Worm (Caenorhabditis elegans) whole organism, L1 larva: ENCODE results near the gene hpo-38.
A peak's percentile ranks its signal among the peaks of the same experiment; 100 is the strongest.

Experiments
- C04F5.9 ChIP-seq: sonication (generic microtip); optimal IDR thresholded peaks from 2 replicates; lab custom pipeline; 2016; ENCODE audit warnings: missing genetic modification characterization, missing compliant biosample characterization
- C34B4.2 ChIP-seq: sonication (generic microtip); optimal IDR thresholded peaks from 2 replicates; lab custom pipeline; 2017; ENCODE audit warnings: mild to moderate bottlenecking, missing genetic modification characterization, missing compliant biosample characterization
- F16B12.6 ChIP-seq: fragments of 150-350 bp; optimal IDR thresholded peaks from 2 replicates; lab custom pipeline; 2014; ENCODE audit warnings: missing biosample characterization, missing genetic modification characterization
- Y116A8C.19 ChIP-seq: sonication (generic microtip); optimal IDR thresholded peaks from 2 replicates; lab custom pipeline; 2016; ENCODE audit warnings: missing compliant biosample characterization, missing genetic modification characterization, borderline replicate concordance
- ama-1 ChIP-seq: fragments of 150-350 bp; optimal IDR thresholded peaks from 2 replicates; lab custom pipeline; 2014
- blmp-1 ChIP-seq: fragments of 150-350 bp; optimal IDR thresholded peaks from 2 replicates; lab custom pipeline; 2014; ENCODE audit warnings: missing biosample characterization, missing genetic modification characterization
- ceh-63 ChIP-seq: fragments of 200-800 bp; sonication (Bioruptor generic); optimal IDR thresholded peaks from 2 replicates; lab custom pipeline; 2018; ENCODE audit warnings: mild to moderate bottlenecking, missing genetic modification characterization, missing compliant biosample characterization
- ceh-82 ChIP-seq, 3 experiments: fragments of 150-350 bp in 1 of 3; sonication (generic microtip) in 2 of 3; optimal IDR thresholded peaks; 2 replicates each; lab custom pipeline; 2014 to 2017; ENCODE audit warnings: missing biosample characterization in 3 of 3, missing genetic modification characterization in 3 of 3
- dpl-1 ChIP-seq, 3 experiments: fragments of 150-350 bp in 2 of 3; sonication (generic microtip) in 1 of 3; optimal IDR thresholded peaks; 2 replicates each; lab custom pipeline; 2014 to 2017; ENCODE audit warnings: missing biosample characterization in 3 of 3, missing genetic modification characterization in 3 of 3, missing genetic modification reagents in 3 of 3
- dsc-1 ChIP-seq: sonication (generic microtip); optimal IDR thresholded peaks from 2 replicates; lab custom pipeline; 2016; ENCODE audit warnings: mild to moderate bottlenecking, missing genetic modification characterization, missing compliant biosample characterization
- efl-1 ChIP-seq, 4 experiments: fragments of 150-350 bp; optimal IDR thresholded peaks in 3 of 4; peaks in 1 of 4; 1 replicate in 1 of 4; 2 replicates in 3 of 4; lab custom pipeline; 2014; ENCODE audit warnings: missing biosample characterization in 2 of 4, missing genetic modification characterization in 2 of 4, missing genetic modification reagents in 2 of 4
- efl-3 ChIP-seq: fragments of 200-800 bp; sonication (Bioruptor generic); optimal IDR thresholded peaks from 2 replicates; lab custom pipeline; 2018; ENCODE audit warnings: mild to moderate bottlenecking, missing genetic modification characterization, missing compliant biosample characterization
- elt-2 ChIP-seq: sonication (generic microtip); optimal IDR thresholded peaks from 2 replicates; lab custom pipeline; 2016; ENCODE audit warnings: missing genetic modification characterization, mild to moderate bottlenecking, inconsistent platforms, missing compliant biosample characterization, missing genetic modification reagents
- elt-3 ChIP-seq, 6 experiments: fragments of 150-350 bp in 1 of 6; sonication (generic microtip); optimal IDR thresholded peaks; 2 replicates each; lab custom pipeline; 2017 to 2018; ENCODE audit warnings: missing biosample characterization in 6 of 6, missing genetic modification characterization in 6 of 6, inconsistent platforms in 1 of 6
- grh-1 ChIP-seq: fragments of 200-800 bp; sonication (Bioruptor generic); IDR thresholded peaks from 2 replicates; pipeline ENCODE4 v1.3.6; 2022; ENCODE audit warnings: missing genetic modification reagents, missing genetic modification characterization, missing compliant biosample characterization
- irx-1 ChIP-seq: sonication (generic microtip); optimal IDR thresholded peaks from 2 replicates; lab custom pipeline; 2016; ENCODE audit warnings: missing genetic modification characterization, missing compliant biosample characterization
- jun-1 ChIP-seq: fragments of 150-350 bp; optimal IDR thresholded peaks from 2 replicates; lab custom pipeline; 2014; ENCODE audit warnings: missing biosample characterization, missing genetic modification reagents, missing genetic modification characterization
- lin-13 ChIP-seq: fragments of 150-350 bp; optimal IDR thresholded peaks from 2 replicates; lab custom pipeline; 2014; ENCODE audit warnings: missing biosample characterization, missing genetic modification reagents, missing genetic modification characterization
- lin-35 ChIP-seq, 2 experiments: fragments of 150-350 bp; optimal IDR thresholded peaks; 2 replicates each; lab custom pipeline; 2014; ENCODE audit warnings: missing biosample characterization in 2 of 2, missing genetic modification characterization in 2 of 2, missing genetic modification reagents in 2 of 2
- lir-3 ChIP-seq: sonication (generic microtip); optimal IDR thresholded peaks from 2 replicates; lab custom pipeline; 2016; ENCODE audit warnings: mild to moderate bottlenecking, missing genetic modification characterization, moderate library complexity, missing compliant biosample characterization; ENCODE audit not compliant: poor library complexity
- lsy-2 ChIP-seq, 2 experiments: fragments of 150-350 bp; optimal IDR thresholded peaks; 2 replicates each; lab custom pipeline; 2014; ENCODE audit warnings: missing biosample characterization in 2 of 2, missing genetic modification characterization in 2 of 2
- mep-1 ChIP-seq: fragments of 150-350 bp; optimal IDR thresholded peaks from 2 replicates; lab custom pipeline; 2014; ENCODE audit warnings: missing biosample characterization, missing genetic modification characterization
- nhr-12 ChIP-seq: sonication (generic microtip); optimal IDR thresholded peaks from 2 replicates; lab custom pipeline; 2017; ENCODE audit warnings: missing biosample characterization, missing genetic modification characterization
- nhr-19 ChIP-seq: fragments of 200-800 bp; sonication (Bioruptor generic); conservative IDR thresholded peaks from 2 replicates; pipeline ENCODE4 v1.3.6; 2022; ENCODE audit warnings: missing genetic modification characterization, missing compliant biosample characterization
- nhr-28 ChIP-seq: fragments of 150-350 bp; optimal IDR thresholded peaks from 2 replicates; lab custom pipeline; 2014; ENCODE audit warnings: missing biosample characterization, missing genetic modification characterization
- nhr-77 ChIP-seq: fragments of 150-350 bp; optimal IDR thresholded peaks from 2 replicates; lab custom pipeline; 2014; ENCODE audit warnings: missing biosample characterization, missing genetic modification characterization
- nhr-84 ChIP-seq: sonication (generic microtip); optimal IDR thresholded peaks from 2 replicates; lab custom pipeline; 2017; ENCODE audit warnings: missing biosample characterization, missing genetic modification characterization
- nhr-85 ChIP-seq: sonication (generic microtip); peaks from one replicate; lab custom pipeline; 2016; ENCODE audit warnings: missing genetic modification characterization, inconsistent platforms, missing compliant biosample characterization
- pqm-1 ChIP-seq: sonication (generic microtip); optimal IDR thresholded peaks from 3 replicates; lab custom pipeline; 2017; ENCODE audit warnings: missing biosample characterization, missing genetic modification characterization
- rnt-1 ChIP-seq: sonication (generic microtip); optimal IDR thresholded peaks from 2 replicates; lab custom pipeline; 2016; ENCODE audit warnings: mild to moderate bottlenecking, missing genetic modification characterization, moderate library complexity, missing compliant biosample characterization
- snpc-4 ChIP-seq: fragments of 150-350 bp; optimal IDR thresholded peaks from 2 replicates; lab custom pipeline; 2014; ENCODE audit warnings: missing biosample characterization, missing genetic modification characterization
- sptf-1 ChIP-seq: fragments of 150-350 bp; optimal IDR thresholded peaks from 2 replicates; lab custom pipeline; 2014; ENCODE audit warnings: missing biosample characterization, missing genetic modification characterization
- unc-130 ChIP-seq: fragments of 150-350 bp; optimal IDR thresholded peaks from 2 replicates; lab custom pipeline; 2017; ENCODE audit warnings: missing biosample characterization, missing genetic modification characterization, inconsistent platforms
- unc-30 ChIP-seq: sonication (generic microtip); optimal IDR thresholded peaks from 2 replicates; lab custom pipeline; 2017; ENCODE audit warnings: missing biosample characterization, missing genetic modification characterization
- unc-62 ChIP-seq: fragments of 150-350 bp; optimal IDR thresholded peaks from 2 replicates; lab custom pipeline; 2014; ENCODE audit warnings: missing biosample characterization, missing genetic modification reagents, missing genetic modification characterization
- xbp-1 ChIP-seq: sonication (generic microtip); optimal IDR thresholded peaks from 2 replicates; lab custom pipeline; 2016; ENCODE audit warnings: missing genetic modification characterization, missing compliant biosample characterization
- zag-1 ChIP-seq: fragments of 150-350 bp; optimal IDR thresholded peaks from 2 replicates; lab custom pipeline; 2014; ENCODE audit warnings: missing biosample characterization, missing genetic modification characterization
- zip-4 ChIP-seq: fragments of 200-800 bp; sonication (Bioruptor generic); optimal IDR thresholded peaks from 2 replicates; lab custom pipeline; 2018; ENCODE audit warnings: mild to moderate bottlenecking, missing genetic modification characterization, moderate library complexity, missing compliant biosample characterization
- ztf-11 ChIP-seq, 2 experiments: sonication (generic microtip); optimal IDR thresholded peaks; 2 replicates each; lab custom pipeline; 2016 to 2017; ENCODE audit warnings: missing genetic modification characterization in 2 of 2, missing biosample characterization in 1 of 2, missing compliant biosample characterization in 1 of 2
- ztf-4 ChIP-seq: fragments of 150-350 bp; optimal IDR thresholded peaks from 2 replicates; lab custom pipeline; 2014; ENCODE audit warnings: missing biosample characterization, missing genetic modification characterization

The hpo-38 gene

ce11 chrIII:230129-230528 is at the start of gene hpo-38:
Gene hpo-38, plus strand, starts transcription at chrIII:230429.
- no peak for TF ChIP-seq nhr-19 (GFP tag; lab: Robert Waterston, UW)
- TF ChIP-seq snpc-4 (tag; lab: Kevin White, UChicago), result no peak
- TF ChIP-seq nhr-12 (tag; lab: Kevin White, UChicago), result no peak
- no peak for TF ChIP-seq ceh-82 (tag; optimal IDR thresholded peaks at IDR 0.05; lab: Kevin White, UChicago)
- TF ChIP-seq C04F5.9 (tag; lab: Kevin White, UChicago), result no peak
- TF ChIP-seq zip-4, result no peak
- TF ChIP-seq blmp-1 (tag; lab: Kevin White, UChicago), result no peak
- no peak for TF ChIP-seq lin-35 (GFP tag; optimal IDR thresholded peaks at IDR 0.05; lab: Kevin White, UChicago)
- TF ChIP-seq zag-1 (tag; lab: Kevin White, UChicago), result no peak
- no peak for TF ChIP-seq ztf-4 (tag; lab: Kevin White, UChicago)
- no peak for TF ChIP-seq nhr-28 (tag; lab: Kevin White, UChicago)
- TF ChIP-seq efl-1 (optimal IDR thresholded peaks at IDR 0.05; lab: Kevin White, UChicago), result no peak
- no peak for TF ChIP-seq efl-1 (GFP tag; optimal IDR thresholded peaks at IDR 0.05 in 1 of 2; lab: Kevin White, UChicago)
- TF ChIP-seq xbp-1 (tag; lab: Kevin White, UChicago), result no peak
- TF ChIP-seq pqm-1 (tag; lab: Kevin White, UChicago), result no peak
- TF ChIP-seq lir-3 (tag; lab: Kevin White, UChicago), result no peak
- no peak for TF ChIP-seq irx-1
- TF ChIP-seq unc-30 (tag; lab: Kevin White, UChicago), result no peak
- TF ChIP-seq lin-13, result no peak
- TF ChIP-seq dpl-1 (GFP tag; optimal IDR thresholded peaks at IDR 0.05; lab: Kevin White, UChicago), result no peak

ce11 chrIII:180963-181362 is 49.3 kb upstream of the hpo-38 start, which contains the start of gene F40G9.5:
Gene F40G9.5, plus strand, starts transcription at chrIII:181263.
- TF ChIP-seq dpl-1 (GFP tag; optimal IDR thresholded peaks at IDR 0.05; lab: Kevin White, UChicago) (no peak), efl-3 (GFP tag; lab: Kevin White, UChicago) (no peak), C34B4.2 (tag; lab: Kevin White, UChicago) (no peak), elt-3 (tag; optimal IDR thresholded peaks at IDR 0.05; lab: Kevin White, UChicago) (no peak), grh-1 (GFP tag; lab: Robert Waterston, UW) (no peak), nhr-28 (tag; lab: Kevin White, UChicago) (no peak)
- TF ChIP-seq, all 84 proteins: peak for 0

- TF ChIP-seq nhr-85 (tag; lab: Kevin White, UChicago), result no peak
- no peak for TF ChIP-seq dsc-1 (tag; lab: Kevin White, UChicago)
- no peak for TF ChIP-seq Y116A8C.19 (tag; lab: Kevin White, UChicago)
- no peak for TF ChIP-seq F16B12.6 (tag; lab: Kevin White, UChicago)
- no peak for TF ChIP-seq unc-130 (tag; lab: Kevin White, UChicago)
- no peak for TF ChIP-seq lin-13
- no peak for TF ChIP-seq lir-3 (tag; lab: Kevin White, UChicago)
- TF ChIP-seq unc-62 (GFP tag; lab: Kevin White, UChicago), result no peak
- no peak for TF ChIP-seq ztf-4 (tag; lab: Kevin White, UChicago)
- no peak for TF ChIP-seq ceh-63 (GFP tag; lab: Kevin White, UChicago)
- no peak for TF ChIP-seq C34B4.2 (tag; lab: Kevin White, UChicago)
- no peak for TF ChIP-seq rnt-1
- TF ChIP-seq jun-1 (tag; lab: Kevin White, UChicago), result no peak
- no peak for TF ChIP-seq mep-1
- no peak for TF ChIP-seq dpl-1 (GFP tag; optimal IDR thresholded peaks at IDR 0.05; lab: Kevin White, UChicago)
- TF ChIP-seq nhr-77 (tag; lab: Kevin White, UChicago), result no peak
- TF ChIP-seq irx-1, result no peak
- no peak for TF ChIP-seq ztf-11 (tag; optimal IDR thresholded peaks at IDR 0.05; lab: Kevin White, UChicago)
- TF ChIP-seq lsy-2 (tag; optimal IDR thresholded peaks at IDR 0.05; lab: Kevin White, UChicago), result no peak
Measured at ce11 chrIII:182080-182479, 48.1 kb upstream of the hpo-38 start, which contains the start of gene F40G9.15. Gene F40G9.15, plus strand, starts transcription at chrIII:182380.

ce11 chrIII:183072-183471 is 47.2 kb upstream of the hpo-38 start:
- TF ChIP-seq elt-2 (tag; lab: Kevin White, UChicago) (peak; percentile 39), nhr-84 (tag; lab: Kevin White, UChicago) (no peak), ama-1 (no peak), sptf-1 (tag; lab: Kevin White, UChicago) (no peak)
